Fruit fly (Drosophila melanogaster) whole organism, larva: ENCODE data around the gene CG14968.

Source experiments
- noc ChIP-seq: fragments of 200-800 bp; sonication (Bioruptor generic); optimal IDR thresholded peaks from 3 replicates; lab custom pipeline; 2019; ENCODE audit warnings: missing biosample characterization, mild to moderate bottlenecking, missing genetic modification characterization, moderate library complexity

CG14968 gene

dm6 chr3L:3303087-3303526 lies at the start of gene CG14968:
Gene CG14968 (minus strand): TSS chr3L:3303112.
- TF ChIP-seq noc (tag; lab: Kevin White, UChicago), result peak; percentile 96

- no peak for TF ChIP-seq noc (tag; lab: Kevin White, UChicago)
These were observed 49.6 kb upstream of the CG14968 start for dm6 chr3L:3352516-3352915.

DNA sequence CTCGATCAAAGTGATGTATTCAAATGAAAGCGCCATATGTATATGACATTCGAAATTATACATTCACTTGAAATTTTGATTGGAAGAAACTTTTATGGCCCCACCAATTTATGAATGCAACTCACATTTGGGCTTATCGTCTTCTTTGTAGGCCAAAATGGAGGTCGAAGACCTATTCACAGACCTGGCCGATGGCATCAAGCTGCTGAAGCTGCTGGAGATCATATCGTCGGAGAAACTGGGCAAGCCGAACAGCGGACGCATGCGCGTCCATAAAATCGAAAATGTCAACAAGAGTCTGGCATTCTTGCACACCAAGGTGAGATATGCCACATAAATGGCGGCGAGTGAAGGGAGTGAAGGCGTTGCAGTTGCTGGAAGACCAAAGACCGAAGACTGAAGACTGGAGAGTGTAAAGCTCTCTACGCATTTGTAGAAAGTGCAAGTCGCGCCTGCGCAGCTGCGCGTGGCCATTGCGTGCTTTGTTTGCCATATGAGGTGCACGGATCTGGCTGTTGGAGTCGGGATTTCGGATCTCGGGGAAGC lies 49.0 kb upstream of the CG14968 start:
- no peak for TF ChIP-seq noc (tag; lab: Kevin White, UChicago)

dm6 chr3L:3350572-3351343 lies 47.8 kb upstream of the CG14968 start:
- peak; percentile 64 for TF ChIP-seq noc (tag; lab: Kevin White, UChicago)

- TF ChIP-seq noc (tag; lab: Kevin White, UChicago), result no peak
These were observed 46.9 kb upstream of the CG14968 start for dm6 chr3L:3349825-3350123.

DNA sequence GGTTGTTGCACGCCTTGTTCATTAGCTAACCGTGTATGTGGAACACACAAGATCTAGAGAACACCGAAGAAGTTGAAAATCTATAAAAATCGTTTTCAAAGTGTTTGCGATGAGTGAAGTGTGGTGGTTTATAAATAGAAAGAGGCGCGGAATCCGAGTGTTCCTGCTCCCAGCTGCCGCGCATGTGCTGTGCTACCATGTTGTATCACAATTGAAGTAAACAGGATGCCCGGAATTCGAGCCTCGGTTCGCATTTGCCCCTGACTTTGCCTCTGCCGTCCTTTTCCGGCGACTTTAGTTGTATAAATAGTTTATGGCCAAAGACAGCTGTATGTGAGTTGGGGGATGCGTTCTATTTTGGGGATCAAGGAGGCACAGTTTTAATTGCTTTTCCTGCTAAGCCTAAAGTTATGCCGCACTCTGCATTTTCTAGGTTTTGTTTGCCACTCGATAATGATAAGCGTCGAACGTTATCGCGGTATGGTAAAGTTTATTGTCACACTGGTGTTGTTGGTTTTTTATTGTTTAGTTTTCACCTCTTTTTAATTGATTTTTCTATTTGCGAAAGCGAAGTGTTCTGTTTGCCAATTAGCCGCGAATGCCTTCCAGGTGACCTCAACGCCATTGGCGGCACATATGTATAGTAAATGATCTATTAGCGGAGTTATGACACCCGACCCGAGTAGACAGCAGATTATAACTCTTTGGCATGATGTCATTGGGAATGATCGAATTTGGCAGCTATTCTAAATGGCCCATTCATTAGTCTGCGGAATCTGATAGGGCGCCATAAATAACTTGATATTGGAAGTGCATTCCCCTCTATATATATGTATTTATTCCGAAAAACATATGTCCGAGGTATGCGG lies 46.3 kb upstream of the CG14968 start:
- TF ChIP-seq noc (tag; lab: Kevin White, UChicago), result peak; percentile 23

DNA sequence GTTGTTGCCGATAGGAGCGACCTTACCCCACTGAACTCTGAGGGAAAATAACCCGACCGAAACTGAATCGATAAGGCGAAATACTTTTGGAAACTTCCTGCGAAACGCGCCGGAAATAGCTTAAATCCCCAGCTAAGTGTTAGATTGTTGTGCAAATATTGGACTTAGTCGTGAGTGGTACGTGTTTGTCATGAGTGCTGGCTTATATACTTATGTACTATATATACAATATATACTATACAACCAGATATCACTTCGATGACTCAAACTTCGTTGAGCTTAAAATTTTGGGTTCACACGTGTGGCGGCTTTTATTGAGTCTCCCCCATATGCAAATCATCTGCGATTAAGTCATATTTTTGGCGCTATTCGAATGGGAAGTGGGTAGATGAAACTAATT lies 43.4 kb upstream of the CG14968 start:
- TF ChIP-seq noc (tag; lab: Kevin White, UChicago), result no peak

- TF ChIP-seq noc (tag; lab: Kevin White, UChicago), result no peak
These were observed 41.6 kb upstream of the CG14968 start for dm6 chr3L:3344528-3344927.

DNA sequence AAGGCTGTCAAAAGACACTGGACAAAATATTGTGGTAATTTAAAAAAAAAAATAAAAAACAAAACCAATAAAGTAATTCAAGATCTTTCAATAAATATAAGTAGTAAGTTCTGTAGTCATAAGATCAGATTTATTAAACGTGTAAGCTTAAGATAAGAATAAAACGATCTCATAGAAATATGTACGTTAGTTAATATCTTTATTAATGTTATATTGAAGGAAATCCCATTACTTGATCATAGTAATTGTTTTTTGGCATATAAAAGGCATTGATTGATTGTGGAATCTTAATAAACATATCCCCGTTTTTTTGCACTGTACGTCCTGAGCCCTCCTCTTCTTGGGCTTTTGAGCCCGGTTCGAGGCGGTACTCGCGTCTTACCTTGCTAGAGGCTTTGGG lies 40.3 kb upstream of the CG14968 start:
- peak; percentile 29 for TF ChIP-seq noc (tag; lab: Kevin White, UChicago)

DNA sequence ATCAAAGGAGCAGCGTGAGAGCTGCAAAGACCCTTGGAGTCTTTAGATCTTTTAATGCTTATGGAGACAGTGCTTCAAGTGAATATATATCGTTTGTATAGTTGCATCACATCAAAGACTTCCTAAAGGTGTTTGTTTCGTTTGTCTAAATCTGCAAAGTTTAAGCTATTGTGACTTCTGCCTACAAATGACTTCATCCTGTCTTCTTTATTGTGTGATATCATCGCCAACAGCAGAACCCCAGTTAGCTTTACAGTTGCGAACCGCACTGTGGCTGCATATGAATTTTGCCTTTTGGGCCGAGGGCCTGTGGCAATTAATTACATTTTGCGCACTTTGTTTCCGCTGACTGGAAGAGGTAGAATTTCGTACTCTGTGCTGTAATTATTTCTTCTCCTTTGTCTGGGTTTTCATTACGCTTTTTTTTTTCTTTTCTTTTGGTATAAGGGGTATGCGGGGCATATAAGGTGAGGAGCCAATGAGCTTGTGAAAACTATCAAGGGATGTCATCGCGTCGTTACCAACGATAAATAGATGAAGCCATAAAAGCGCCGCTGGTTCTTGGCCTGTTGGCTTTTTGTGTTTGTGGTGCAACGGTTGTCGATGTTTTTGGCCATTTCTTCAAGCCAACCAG lies 39.5 kb upstream of the CG14968 start:
- no peak for TF ChIP-seq noc (tag; lab: Kevin White, UChicago)

- no peak for TF ChIP-seq noc (tag; lab: Kevin White, UChicago)
These were observed 36.8 kb upstream of the CG14968 start for dm6 chr3L:3339695-3340226.

DNA sequence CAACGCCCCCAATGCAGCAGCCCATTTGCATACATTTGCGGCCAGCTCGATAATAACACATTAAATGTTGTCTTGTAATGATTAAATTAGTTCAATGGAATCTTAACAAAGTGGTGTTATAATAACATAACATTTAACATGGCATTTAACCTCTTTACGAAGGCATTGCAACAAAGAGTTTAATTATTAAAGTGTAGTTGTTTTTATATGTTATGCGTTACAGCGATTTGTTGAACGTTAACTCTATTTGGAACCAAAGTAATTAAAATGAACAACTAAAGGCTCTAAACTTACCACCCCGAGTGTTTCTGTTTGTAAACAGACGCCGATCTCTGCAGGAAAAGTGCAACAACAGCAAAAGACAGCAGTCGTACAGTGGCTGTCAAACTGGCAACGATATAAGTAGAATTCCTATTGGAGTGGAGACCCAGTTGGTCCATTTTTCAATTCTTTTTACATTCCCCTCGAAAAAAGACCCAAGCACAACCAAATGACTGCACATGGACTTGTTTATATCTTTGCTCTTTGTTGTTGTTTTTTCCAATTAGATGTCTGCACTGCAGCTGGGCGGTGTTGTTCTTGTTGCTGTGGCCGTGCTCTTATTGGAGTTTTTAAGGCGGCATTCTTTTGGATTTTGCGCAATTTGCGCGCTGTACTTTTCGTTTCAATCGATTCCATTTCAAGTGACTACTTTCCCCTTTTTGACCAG lies 36.1 kb upstream of the CG14968 start:
- no peak for TF ChIP-seq noc (tag; lab: Kevin White, UChicago)

DNA sequence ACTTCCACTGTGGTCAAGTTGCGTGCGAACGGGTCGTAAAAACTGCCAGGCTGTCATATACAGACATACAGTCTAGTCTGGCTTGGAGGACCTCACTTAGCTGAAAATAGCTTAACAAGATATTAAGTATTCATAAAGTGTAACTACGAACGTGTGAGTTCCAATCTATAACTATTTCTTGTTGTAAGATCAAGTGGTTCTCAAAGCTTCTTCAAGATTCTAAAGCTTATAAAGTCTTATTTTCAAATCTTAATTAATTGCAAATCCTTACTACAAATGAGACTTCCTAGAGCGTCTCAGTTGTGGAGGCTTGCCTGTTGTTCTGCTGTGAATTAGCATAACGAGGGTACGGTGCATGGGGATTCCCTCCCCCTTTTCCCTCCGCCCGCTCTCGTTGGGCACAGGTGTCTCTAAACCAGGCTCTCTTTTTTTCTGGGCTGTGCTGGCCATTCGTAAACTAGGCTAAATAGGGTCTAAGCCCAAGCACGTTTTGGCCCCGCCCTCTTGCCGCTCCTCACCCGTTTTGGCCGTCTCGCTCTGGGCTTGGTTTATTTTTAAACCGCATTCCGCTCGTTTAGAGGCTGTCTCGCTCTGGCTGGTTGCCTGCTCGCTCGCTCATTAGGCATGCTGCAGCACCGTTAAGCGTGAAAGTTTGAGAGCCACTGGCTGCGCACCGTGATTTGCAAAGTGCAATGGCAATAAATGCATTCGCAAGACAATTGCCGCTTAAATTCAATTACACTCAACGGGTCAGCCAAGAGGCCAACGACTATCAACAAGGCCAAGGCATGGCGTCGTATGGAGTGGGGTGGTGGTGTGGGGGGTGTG lies 35.3 kb upstream of the CG14968 start:
- TF ChIP-seq noc (tag; lab: Kevin White, UChicago), result no peak

- no peak for TF ChIP-seq noc (tag; lab: Kevin White, UChicago)
These were observed 34.5 kb upstream of the CG14968 start for dm6 chr3L:3337345-3337928.
